Worm (Caenorhabditis elegans): ENCODE measurements around the gene cyp-33E2.

DNA sequence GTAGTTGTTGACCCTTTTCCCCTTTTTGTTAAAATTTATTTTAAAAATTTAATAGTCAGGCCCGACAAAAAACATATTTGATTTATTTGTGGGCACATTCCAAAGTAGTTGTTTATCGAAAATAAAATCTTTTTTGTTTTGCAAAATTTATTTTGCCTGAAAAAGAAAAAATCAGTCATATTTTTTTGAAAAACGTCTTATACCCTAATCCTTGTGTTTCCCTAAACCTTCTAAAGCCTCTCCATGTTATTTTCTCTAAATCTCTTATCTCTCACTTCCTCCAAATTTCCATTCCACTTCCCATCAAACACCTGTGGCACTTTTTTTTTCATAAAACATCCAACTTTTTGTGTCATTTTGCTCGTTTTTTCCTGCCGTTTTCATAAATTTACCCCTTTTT, 3.9 kb upstream of the cyp-33E2 start:
- no peak for TF ChIP-seq cog-1 (tag; optimal IDR thresholded peaks at IDR 0.05)
- no peak for TF ChIP-seq ztf-29 (GFP tag; IDR thresholded peaks at IDR 0.05)
- no peak for TF ChIP-seq ref-1 (GFP tag; conservative IDR thresholded peaks at IDR 0.05)
- TF ChIP-seq klf-2 (GFP tag; conservative IDR thresholded peaks at IDR 0.05): no peak
- no peak for TF ChIP-seq flt-1 (GFP tag; IDR thresholded peaks at IDR 0.05)
- TF ChIP-seq T22C8.4 (GFP tag; IDR thresholded peaks at IDR 0.05): no peak
- no peak for TF ChIP-seq ztf-23 (GFP tag; IDR thresholded peaks at IDR 0.05)

Data from whole organism, midembryonic.